Worm (Caenorhabditis elegans): Measurements from ENCODE around the gene F46B3.1.
A peak's percentile ranks its signal among the peaks of the same experiment; 100 is the strongest.

DNA sequence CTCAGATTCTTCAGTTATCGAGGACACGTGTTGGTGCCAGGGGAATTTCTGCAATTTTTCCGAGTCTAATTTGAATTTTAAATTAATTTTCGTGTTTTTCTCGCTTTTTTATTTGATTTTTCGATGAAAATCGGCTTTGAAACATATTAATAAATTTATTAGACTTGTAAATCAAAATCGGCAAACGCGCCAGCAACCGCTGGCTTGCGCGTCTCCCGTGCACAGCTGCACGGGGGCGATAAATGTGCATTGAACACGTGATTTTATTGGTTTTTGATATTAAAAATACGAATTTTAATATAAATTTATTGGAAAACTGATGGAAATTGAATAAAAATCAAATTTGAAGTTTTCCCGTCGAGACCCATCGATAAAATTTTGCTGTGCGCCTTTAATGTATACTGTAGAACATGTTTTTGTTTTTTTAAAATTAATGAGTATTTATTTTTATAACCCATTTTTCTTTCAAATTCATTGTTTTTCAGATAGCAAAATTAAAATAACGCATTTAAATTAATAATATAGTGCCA, 16.4 kb downstream of the F46B3.1 start, which contains the start of gene F26F2.7:
- TF ChIP-seq med-1 (GFP tag; optimal IDR thresholded peaks at IDR 0.05; ENCODE audit: insufficient read depth), result no peak
- no peak for TF ChIP-seq ref-1 (GFP tag; conservative IDR thresholded peaks at IDR 0.05)
- TF ChIP-seq flt-1 (GFP tag; IDR thresholded peaks at IDR 0.05), result 0 out of 2 replicates have a peak, but pooled peaks have one; percentile 50
- peak; percentile 56; the same call in 1 of the 2 replicates for TF ChIP-seq ztf-23 (GFP tag; IDR thresholded peaks at IDR 0.05)
- TF ChIP-seq klf-2 (GFP tag; conservative IDR thresholded peaks at IDR 0.05), result no peak
- no peak for TF ChIP-seq ztf-29 (GFP tag; IDR thresholded peaks at IDR 0.05)
